Worm (Caenorhabditis elegans) whole organism, early embryonic: ENCODE data around the gene T23G7.2.

Source experiments
- F13C5.2 ChIP-seq: sonication (generic microtip); optimal IDR thresholded peaks from 2 replicates; lab custom pipeline; 2017; ENCODE audit warnings: mild to moderate bottlenecking, missing genetic modification characterization, inconsistent platforms, missing compliant biosample characterization
- ama-1 ChIP-seq: fragments of 150-350 bp; optimal IDR thresholded peaks from 2 replicates; lab custom pipeline; 2014
- ceh-36 ChIP-seq: sonication (generic microtip); optimal IDR thresholded peaks from 2 replicates; lab custom pipeline; 2016; ENCODE audit warnings: missing genetic modification characterization, inconsistent platforms, missing compliant biosample characterization
- hnd-1 ChIP-seq: sonication (generic microtip); optimal IDR thresholded peaks from 2 replicates; lab custom pipeline; 2016; ENCODE audit warnings: missing genetic modification characterization, missing compliant biosample characterization
- pes-1 ChIP-seq: fragments of 200-800 bp; sonication (Bioruptor generic); IDR thresholded peaks from 2 replicates; pipeline ENCODE4 v1.3.6; 2022; ENCODE audit warnings: missing genetic modification reagents, missing genetic modification characterization, missing compliant biosample characterization
- scrt-1 ChIP-seq: fragments of 200-800 bp; sonication (Bioruptor generic); IDR thresholded peaks from 2 replicates; pipeline ENCODE4 v1.3.6; 2022; ENCODE audit warnings: missing genetic modification characterization, missing compliant biosample characterization
- tra-4 ChIP-seq: sonication (generic microtip); optimal IDR thresholded peaks from 2 replicates; lab custom pipeline; 2017; ENCODE audit warnings: missing genetic modification characterization, missing compliant biosample characterization

DNA sequence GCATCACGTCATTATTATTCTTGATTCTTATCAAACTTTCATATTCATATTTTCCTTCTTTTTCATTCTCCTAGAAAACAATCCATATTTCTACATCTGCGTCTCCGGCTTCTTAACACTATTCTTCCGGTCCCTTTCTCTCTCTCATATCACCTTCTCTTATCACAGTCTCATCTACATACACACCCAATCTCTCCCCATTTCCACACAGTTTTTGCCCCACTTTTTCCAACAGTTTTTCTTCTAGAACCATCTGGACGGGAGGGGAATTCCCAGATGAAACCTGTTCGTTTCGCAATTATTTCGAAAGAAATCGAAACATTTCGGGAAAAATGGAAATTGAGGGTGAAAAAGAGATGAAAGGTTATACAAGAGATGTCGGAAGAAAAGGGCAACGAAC is 44.6 kb downstream of the T23G7.2 start:
- TF ChIP-seq scrt-1 (GFP tag; lab: Robert Waterston, UW), result no peak
- TF ChIP-seq F13C5.2 (tag; lab: Kevin White, UChicago), result no peak
- no peak for TF ChIP-seq hnd-1
- TF ChIP-seq pes-1 (GFP tag; lab: Robert Waterston, UW), result no peak
- no peak for TF ChIP-seq ama-1 (lab: Kevin White, UChicago)
- no peak for TF ChIP-seq ceh-36 (tag; lab: Kevin White, UChicago)
- no peak for TF ChIP-seq tra-4 (tag; lab: Kevin White, UChicago)
